1 fruit fly cellular context compared by ENCODE assay signal in genomic region chr2L:423160-423559, dm6.
TF ChIP-seq lines count a peak whose summit lies in the region.

No protein-coding gene starts in this region.

TF ChIP-seq in whole organism, prepupa, 60 proteins besides CTCF, POLR2A, EP300 and RAD21 (continued from another document):
- TF ChIP-seq OdsH (GFP tag; optimal IDR thresholded peaks at IDR 0.05; lab: Kevin White, UChicago) (peak; percentile 56), CG6808 (GFP tag; optimal IDR thresholded peaks at IDR 0.05; lab: Kevin White, UChicago) (peak; percentile 5), CG6163 (GFP tag; IDR thresholded peaks at IDR 0.05; lab: Robert Waterston, UW) (peak; percentile 66; the same call in 2 of the 3 replicates), Hr38 (GFP tag; optimal IDR thresholded peaks at IDR 0.05; lab: Kevin White, UChicago) (no peak), Sox14 (GFP tag; optimal IDR thresholded peaks at IDR 0.05; lab: Kevin White, UChicago) (peak; percentile 69), CG6276 (GFP tag; optimal IDR thresholded peaks at IDR 0.05; lab: Kevin White, UChicago) (no peak), fd59A (GFP tag; optimal IDR thresholded peaks at IDR 0.05; lab: Kevin White, UChicago) (peak; percentile 13), dac (GFP tag; optimal IDR thresholded peaks at IDR 0.05; lab: Kevin White, UChicago) (no peak), CG6792 (GFP tag; optimal IDR thresholded peaks at IDR 0.05; lab: Kevin White, UChicago) (peak; percentile 68), Ets96B (tag; optimal IDR thresholded peaks at IDR 0.05; lab: Kevin White, UChicago) (peak; percentile 28), topi (GFP tag; optimal IDR thresholded peaks at IDR 0.05; lab: Kevin White, UChicago) (peak; percentile 83), CG8119 (GFP tag; IDR thresholded peaks at IDR 0.05; lab: Robert Waterston, UW) (peak; percentile 55; the same call in 2 of the 3 replicates), CG31627 (GFP tag; optimal IDR thresholded peaks at IDR 0.05; lab: Kevin White, UChicago) (peak; percentile 78), Ets21C (GFP tag; optimal IDR thresholded peaks at IDR 0.05; lab: Kevin White, UChicago) (peak; percentile 42), CG15336 (GFP tag; IDR thresholded peaks at IDR 0.05; lab: Robert Waterston, UW) (peak; percentile 12; the same call in 1 of the 2 replicates), pdm3 (GFP tag; optimal IDR thresholded peaks at IDR 0.05; lab: Kevin White, UChicago) (peak; percentile 59), Hr39 (GFP tag; optimal IDR thresholded peaks at IDR 0.05; lab: Kevin White, UChicago) (peak; percentile 77), CG6854 (GFP tag; optimal IDR thresholded peaks at IDR 0.05; lab: Kevin White, UChicago) (peak; percentile 22), Sox102F (GFP tag; optimal IDR thresholded peaks at IDR 0.05; lab: Kevin White, UChicago) (peak; percentile 86), ss (GFP tag; optimal IDR thresholded peaks at IDR 0.05; lab: Kevin White, UChicago) (peak in 1 of 2 experiments; percentile 11), Lpt (GFP tag; optimal IDR thresholded peaks at IDR 0.05; lab: Kevin White, UChicago) (peak; percentile 34), Met (GFP tag; optimal IDR thresholded peaks at IDR 0.05; lab: Kevin White, UChicago) (peak; percentile 86), Sox15 (GFP tag; optimal IDR thresholded peaks at IDR 0.05; lab: Kevin White, UChicago) (no peak), dsx (GFP tag; optimal IDR thresholded peaks at IDR 0.05; lab: Kevin White, UChicago; ENCODE audit: poor library complexity, severe bottlenecking) (no peak), Hr4 (GFP tag; optimal IDR thresholded peaks at IDR 0.05; lab: Kevin White, UChicago) (no peak), CG9139 (GFP tag; optimal IDR thresholded peaks at IDR 0.05; lab: Kevin White, UChicago) (no peak), CG11902 (GFP tag; optimal IDR thresholded peaks at IDR 0.05; lab: Kevin White, UChicago) (peak; percentile 13), CG3919 (GFP tag; optimal IDR thresholded peaks at IDR 0.05; lab: Kevin White, UChicago) (peak; percentile 74), Smox (GFP tag; optimal IDR thresholded peaks at IDR 0.05; lab: Kevin White, UChicago) (peak; percentile 83), fd85E (GFP tag; optimal IDR thresholded peaks at IDR 0.05; lab: Kevin White, UChicago) (no peak), eg (GFP tag; IDR thresholded peaks at IDR 0.05; lab: Robert Waterston, UW) (no peak), salr (GFP tag; optimal IDR thresholded peaks at IDR 0.05; lab: Kevin White, UChicago) (peak in 1 of 2 experiments; percentile 19)
